Worm (Caenorhabditis elegans) whole organism, late embryonic: ENCODE results near the gene ntl-4.

Experiments used
- ama-1 ChIP-seq: fragments of 150-350 bp; optimal IDR thresholded peaks from 2 replicates; lab custom pipeline; 2014
- ceh-19 ChIP-seq: fragments of 200-800 bp; sonication (Bioruptor generic); optimal IDR thresholded peaks from 2 replicates; lab custom pipeline; 2018; ENCODE audit warnings: mild to moderate bottlenecking, missing genetic modification characterization, missing compliant biosample characterization
- ceh-2 ChIP-seq: sonication (generic microtip); optimal IDR thresholded peaks from 2 replicates; lab custom pipeline; 2016; ENCODE audit warnings: missing genotype, missing genetic modification characterization, missing compliant biosample characterization
- eyg-1 ChIP-seq: sonication (generic microtip); optimal IDR thresholded peaks from 2 replicates; lab custom pipeline; 2016; ENCODE audit warnings: missing genotype, missing genetic modification characterization, missing compliant biosample characterization
- hlh-13 ChIP-seq: fragments of 200-800 bp; sonication (Bioruptor generic); optimal IDR thresholded peaks from 2 replicates; lab custom pipeline; 2018; ENCODE audit warnings: mild to moderate bottlenecking, missing genetic modification characterization, missing compliant biosample characterization
- nfya-1 ChIP-seq: sonication (generic microtip); optimal IDR thresholded peaks from 2 replicates; lab custom pipeline; 2017; ENCODE audit warnings: missing genetic modification characterization, mild to moderate bottlenecking, missing compliant biosample characterization, antibody characterized with exemption, moderate library complexity
- pax-1 ChIP-seq: fragments of 150-350 bp; optimal IDR thresholded peaks from 2 replicates; lab custom pipeline; 2014; ENCODE audit warnings: missing biosample characterization, missing genetic modification characterization
- pqm-1 ChIP-seq: sonication (generic microtip); optimal IDR thresholded peaks from 2 replicates; lab custom pipeline; 2016; ENCODE audit warnings: missing genetic modification characterization, missing compliant biosample characterization
- ztf-16 ChIP-seq: sonication (generic microtip); optimal IDR thresholded peaks from 2 replicates; lab custom pipeline; 2017; ENCODE audit warnings: missing genetic modification characterization, missing compliant biosample characterization

ce11 chrIV:7914991-7915390 is 4.6 kb downstream of the ntl-4 start, which contains the start of gene C49H3.4:
- TF ChIP-seq hlh-13 (no peak), ama-1 (lab: Kevin White, UChicago) (no peak), pqm-1 (tag; lab: Kevin White, UChicago) (no peak), ceh-2 (tag; lab: Kevin White, UChicago) (no peak), nfya-1 (tag; lab: Kevin White, UChicago) (no peak), ceh-19 (GFP tag; lab: Kevin White, UChicago) (no peak), eyg-1 (tag; lab: Kevin White, UChicago) (no peak), ztf-16 (tag; lab: Kevin White, UChicago) (no peak), pax-1 (tag; lab: Kevin White, UChicago) (no peak)
